Worm (Caenorhabditis elegans): ENCODE results near the gene F45D3.3.

ce11 chrV:12550036-12550626 lies at the start of gene F45D3.3:
- no peak for TF ChIP-seq elt-2 (tag; optimal IDR thresholded peaks at IDR 0.05)
- TF ChIP-seq lin-39 (tag; optimal IDR thresholded peaks at IDR 0.05) = no peak
- no peak for TF ChIP-seq unc-62 (GFP tag; optimal IDR thresholded peaks at IDR 0.05)
- TF ChIP-seq ztf-11 (tag; optimal IDR thresholded peaks at IDR 0.05) = no peak
- TF ChIP-seq nhr-237 (tag; optimal IDR thresholded peaks at IDR 0.05) = no peak

Measured in whole organism, L3 larva.